Fruit fly (Drosophila melanogaster): ENCODE data around the gene CG33928.

Gene CG33928

dm6 chr2L:17465915-17466677, 29.7 kb upstream of the CG33928 start (continued):
- TF ChIP-seq CG12155 (GFP tag; optimal IDR thresholded peaks at IDR 0.05) (peak; percentile 73), tin (GFP tag; optimal IDR thresholded peaks at IDR 0.05) (peak; percentile 81), dpn (GFP tag; optimal IDR thresholded peaks at IDR 0.05) (peak; percentile 76 to 82), chn (GFP tag; optimal IDR thresholded peaks at IDR 0.05) (peak; percentile 60), HLH4C (GFP tag; IDR thresholded peaks at IDR 0.05; ENCODE audit: partially characterized antibody) (no peak), lola (GFP tag; optimal IDR thresholded peaks at IDR 0.05) (peak in 1 of 3 experiments; percentile 81), dmrt99B (tag; optimal IDR thresholded peaks at IDR 0.05) (peak; percentile 90), CG15601 (tag; optimal IDR thresholded peaks at IDR 0.05) (peak; percentile 83), pum (GFP tag; optimal IDR thresholded peaks at IDR 0.05) (peak; percentile 81), CG14667 (GFP tag; IDR thresholded peaks at IDR 0.05) (peak; percentile 69; the same call in 1 of the 2 replicates), Hey (tag; optimal IDR thresholded peaks at IDR 0.05) (no peak), Side (GFP tag; optimal IDR thresholded peaks at IDR 0.05) (peak; percentile 81), Usf (GFP tag; optimal IDR thresholded peaks at IDR 0.05) (no peak), H2.0 (GFP tag; IDR thresholded peaks at IDR 0.05) (peak; percentile 69), Vsx1 (GFP tag; optimal IDR thresholded peaks at IDR 0.05) (peak; percentile 59), CG4360 (GFP tag; IDR thresholded peaks at IDR 0.05) (peak; percentile 51; the same call in 1 of the 2 replicates), CG8478 (optimal IDR thresholded peaks at IDR 0.05) (no peak), ttk (GFP tag; IDR thresholded peaks at IDR 0.05) (peak; percentile 73), CG4730 (GFP tag; IDR thresholded peaks at IDR 0.05) (peak; percentile 30; the same call in 1 of the 2 replicates), z (GFP tag; IDR thresholded peaks at IDR 0.05) (no peak), CG1603 (tag; optimal IDR thresholded peaks at IDR 0.05) (peak; percentile 90), Tbp (GFP tag; optimal IDR thresholded peaks at IDR 0.05) (no peak), Nf-YB (GFP tag; optimal IDR thresholded peaks at IDR 0.05) (no peak), nerfin-1 (tag; optimal IDR thresholded peaks at IDR 0.05) (peak; percentile 84), oc (tag; optimal IDR thresholded peaks at IDR 0.05) (peak; percentile 85), PHDP (tag; optimal IDR thresholded peaks at IDR 0.05) (peak; percentile 86), CoRest (tag; optimal IDR thresholded peaks at IDR 0.05) (peak; percentile 86), HLH54F (GFP tag; optimal IDR thresholded peaks at IDR 0.05) (peak; percentile 72), CG17361 (GFP tag; IDR thresholded peaks at IDR 0.05) (no peak; the same call in 1 of the 3 replicates), Rfx (GFP tag; IDR thresholded peaks at IDR 0.05) (peak; percentile 74), CG1602 (GFP tag; optimal IDR thresholded peaks at IDR 0.05) (peak; percentile 71), crp (GFP tag; optimal IDR thresholded peaks at IDR 0.05) (peak in 1 of 2 experiments; percentile 45), CG10543 (GFP tag; optimal IDR thresholded peaks at IDR 0.05) (no peak), D19B (GFP tag; optimal IDR thresholded peaks at IDR 0.05) (peak; percentile 38), Dref (GFP tag; IDR thresholded peaks at IDR 0.05) (no peak), TFAM (GFP tag; optimal IDR thresholded peaks at IDR 0.05) (peak; percentile 4), Sox100B (GFP tag; optimal IDR thresholded peaks at IDR 0.05) (peak; percentile 79), Awh (GFP tag; IDR thresholded peaks at IDR 0.05) (peak; percentile 62; the same call in 1 of the 2 replicates), Hsf (GFP tag; optimal IDR thresholded peaks at IDR 0.05) (peak; percentile 84), salm (tag; optimal IDR thresholded peaks at IDR 0.05) (no peak), CG5180 (GFP tag; optimal IDR thresholded peaks at IDR 0.05) (peak; percentile 64), tna (GFP tag; IDR thresholded peaks at IDR 0.05; ENCODE audit: partially characterized antibody) (no peak), rib (GFP tag; IDR thresholded peaks at IDR 0.05) (no peak), kni (GFP tag; optimal IDR thresholded peaks at IDR 0.05) (no peak), Chrac-16 (GFP tag; optimal IDR thresholded peaks at IDR 0.05) (peak; percentile 72), Mes4 (GFP tag; optimal IDR thresholded peaks at IDR 0.05) (peak; percentile 64), pfk (GFP tag; optimal IDR thresholded peaks at IDR 0.05) (no peak), Max (GFP tag; optimal IDR thresholded peaks at IDR 0.05) (peak; percentile 68), CG6854 (GFP tag; optimal IDR thresholded peaks at IDR 0.05) (peak; percentile 54)
